Fruit fly (Drosophila melanogaster) whole organism, embryonic: ENCODE measurements around the gene Eip93F.

ENCODE experiments used
- Aef1 ChIP-seq: fragments of 200-800 bp; sonication (Bioruptor generic); IDR thresholded peaks from 3 replicates; pipeline ENCODE4 v1.3.6; 2022; ENCODE audit warnings: missing biosample characterization, missing genetic modification characterization
- CG11093 ChIP-seq: fragments of 200-800 bp; sonication (Bioruptor generic); IDR thresholded peaks from 3 replicates; pipeline ENCODE4 v1.3.6; 2022; ENCODE audit warnings: missing biosample characterization, missing genetic modification characterization
- CG11504 ChIP-seq: fragments of 200-800 bp; sonication (Bioruptor generic); optimal IDR thresholded peaks from 3 replicates; lab custom pipeline; 2019; ENCODE audit warnings: missing biosample characterization, mild to moderate bottlenecking, missing genetic modification characterization, moderate library complexity
- CG12155 ChIP-seq: fragments of 200-800 bp; sonication (Bioruptor generic); optimal IDR thresholded peaks from 3 replicates; lab custom pipeline; 2016; ENCODE audit warnings: missing biosample characterization, missing genetic modification characterization
- CG12219 ChIP-seq: fragments of 200-800 bp; sonication (Bioruptor generic); optimal IDR thresholded peaks from 3 replicates; lab custom pipeline; 2018; ENCODE audit warnings: missing biosample characterization, mild to moderate bottlenecking, missing genetic modification characterization
- CG13296 ChIP-seq: fragments of 200-800 bp; sonication (Bioruptor generic); optimal IDR thresholded peaks from 3 replicates; lab custom pipeline; 2018; ENCODE audit warnings: missing biosample characterization, mild to moderate bottlenecking, missing genetic modification characterization
- CG14667 ChIP-seq: fragments of 200-800 bp; sonication (Bioruptor generic); IDR thresholded peaks from 2 replicates; pipeline ENCODE4 v1.3.6; 2022; ENCODE audit warnings: missing biosample characterization, missing genetic modification characterization
- CG15269 ChIP-seq: fragments of 200-800 bp; sonication (Bioruptor generic); optimal IDR thresholded peaks from 2 replicates; lab custom pipeline; 2018; ENCODE audit warnings: missing biosample characterization, mild to moderate bottlenecking, missing genetic modification characterization, moderate library complexity
- CG17328 ChIP-seq: fragments of 200-800 bp; sonication (Bioruptor generic); IDR thresholded peaks from 2 replicates; pipeline ENCODE4 v1.3.6; 2022; ENCODE audit warnings: missing biosample characterization, missing genetic modification characterization
- CG17385 ChIP-seq: fragments of 200-800 bp; sonication (Bioruptor generic); optimal IDR thresholded peaks from 3 replicates; lab custom pipeline; 2018; ENCODE audit warnings: missing biosample characterization, mild to moderate bottlenecking, missing genetic modification characterization
- CG17568 ChIP-seq: fragments of 200-800 bp; sonication (Bioruptor generic); optimal IDR thresholded peaks from 2 replicates; lab custom pipeline; 2018; ENCODE audit warnings: missing biosample characterization, mild to moderate bottlenecking, missing genetic modification characterization, moderate library complexity
- CG32767 ChIP-seq: fragments of 200-800 bp; sonication (Bioruptor generic); IDR thresholded peaks from 2 replicates; pipeline ENCODE4 v1.3.6; 2022; ENCODE audit warnings: missing biosample characterization, missing genetic modification characterization
- CG34224 ChIP-seq: fragments of 200-800 bp; sonication (Bioruptor generic); IDR thresholded peaks from 3 replicates; pipeline ENCODE4 v1.3.6; 2022; ENCODE audit warnings: missing biosample characterization, missing genetic modification characterization; ENCODE audit not compliant: partially characterized antibody
- CG3847 ChIP-seq: fragments of 200-800 bp; sonication (Bioruptor generic); IDR thresholded peaks from 2 replicates; pipeline ENCODE4 v1.3.6; 2022; ENCODE audit warnings: missing biosample characterization, missing genetic modification characterization
- CG4282 ChIP-seq: fragments of 200-800 bp; sonication (Bioruptor generic); optimal IDR thresholded peaks from 2 replicates; lab custom pipeline; 2016; ENCODE audit warnings: missing biosample characterization, missing genetic modification characterization
- CG4360 ChIP-seq: fragments of 200-800 bp; sonication (Bioruptor generic); IDR thresholded peaks from 2 replicates; pipeline ENCODE4 v1.3.6; 2022; ENCODE audit warnings: missing biosample characterization, missing genetic modification characterization
- CG7357 ChIP-seq: fragments of 200-800 bp; sonication (Bioruptor generic); IDR thresholded peaks from 3 replicates; pipeline ENCODE4 v1.3.6; 2022; ENCODE audit warnings: missing biosample characterization, missing genetic modification characterization
- CG7928 ChIP-seq: fragments of 200-800 bp; sonication (Bioruptor generic); optimal IDR thresholded peaks from 2 replicates; lab custom pipeline; 2017; ENCODE audit warnings: missing biosample characterization, mild to moderate bottlenecking, missing genetic modification characterization
- CG7963 ChIP-seq: fragments of 200-800 bp; sonication (Bioruptor generic); IDR thresholded peaks from 3 replicates; pipeline ENCODE4 v1.3.6; 2022; ENCODE audit warnings: missing biosample characterization, missing genetic modification characterization; ENCODE audit not compliant: partially characterized antibody
- CG8765 ChIP-seq: fragments of 200-800 bp; sonication (Bioruptor generic); IDR thresholded peaks from 2 replicates; pipeline ENCODE4 v1.3.6; 2022; ENCODE audit warnings: missing biosample characterization, missing genetic modification characterization
- CG8924 ChIP-seq: fragments of 200-800 bp; optimal IDR thresholded peaks from 3 replicates; lab custom pipeline; 2019; ENCODE audit warnings: missing biosample characterization, mild to moderate bottlenecking, missing genetic modification characterization, moderate library complexity
- H2.0 ChIP-seq: fragments of 200-800 bp; sonication (Bioruptor generic); IDR thresholded peaks from 2 replicates; pipeline ENCODE4 v1.3.6; 2022; ENCODE audit warnings: missing biosample characterization, missing genetic modification characterization
- Hsf ChIP-seq: fragments of 200-800 bp; sonication (Bioruptor generic); optimal IDR thresholded peaks from 3 replicates; lab custom pipeline; 2016; ENCODE audit warnings: missing biosample characterization, missing genetic modification characterization
- MBD-R2 ChIP-seq: fragments of 200-800 bp; sonication (Bioruptor generic); IDR thresholded peaks from 2 replicates; pipeline ENCODE4 v1.3.6; 2022; ENCODE audit warnings: missing biosample characterization, missing genetic modification characterization
- MTF-1 ChIP-seq: fragments of 200-800 bp; sonication (Bioruptor generic); optimal IDR thresholded peaks from 2 replicates; lab custom pipeline; 2018; ENCODE audit warnings: missing biosample characterization, mild to moderate bottlenecking, missing genetic modification characterization, borderline replicate concordance
- Med ChIP-seq: fragments of 200-800 bp; sonication (Bioruptor generic); peaks from one replicate; lab custom pipeline; 2016; ENCODE audit warnings: missing biosample characterization, missing genetic modification characterization, mild to moderate bottlenecking, inconsistent platforms, moderate library complexity
- Meics ChIP-seq: fragments of 200-800 bp; sonication (Bioruptor generic); optimal IDR thresholded peaks from 2 replicates; lab custom pipeline; 2017; ENCODE audit warnings: missing biosample characterization, mild to moderate bottlenecking, missing genetic modification characterization
- NFAT ChIP-seq: fragments of 200-800 bp; sonication (Bioruptor generic); IDR thresholded peaks from 2 replicates; pipeline ENCODE4 v1.3.6; 2022; ENCODE audit warnings: missing biosample characterization, missing genetic modification characterization
- Oaz ChIP-seq: fragments of 200-800 bp; sonication (Bioruptor generic); IDR thresholded peaks from 2 replicates; pipeline ENCODE4 v1.3.6; 2022; ENCODE audit warnings: missing biosample characterization, missing genetic modification characterization
- Optix ChIP-seq: fragments of 200-800 bp; sonication (Bioruptor generic); IDR thresholded peaks from 3 replicates; pipeline ENCODE4 v1.3.6; 2022; ENCODE audit warnings: missing biosample characterization, missing genetic modification characterization
- Pdp1 ChIP-seq, 2 experiments: fragments of 200-800 bp; sonication (Bioruptor generic); optimal IDR thresholded peaks; 3 replicates each; lab custom pipeline; 2016; ENCODE audit warnings: missing biosample characterization in 2 of 2, missing genetic modification characterization in 2 of 2, mild to moderate bottlenecking in 1 of 2, moderate library complexity in 1 of 2
- ac ChIP-seq: fragments of 200-800 bp; sonication (Bioruptor generic); optimal IDR thresholded peaks from 3 replicates; lab custom pipeline; 2017; ENCODE audit warnings: missing biosample characterization, mild to moderate bottlenecking, missing genetic modification characterization
- cas ChIP-seq: fragments of 200-800 bp; sonication (Bioruptor generic); IDR thresholded peaks from 2 replicates; pipeline ENCODE4 v1.3.6; 2022; ENCODE audit warnings: missing biosample characterization, missing genetic modification characterization
- ci ChIP-seq: fragments of 200-800 bp; sonication (Bioruptor generic); IDR thresholded peaks from 3 replicates; pipeline ENCODE4 v1.3.6; 2022; ENCODE audit warnings: missing biosample characterization, missing genetic modification characterization
- croc ChIP-seq: fragments of 200-800 bp; sonication (Bioruptor generic); conservative IDR thresholded peaks from 3 replicates; pipeline ENCODE4 v1.3.6; 2022; ENCODE audit warnings: missing biosample characterization, missing genetic modification characterization
- cwo ChIP-seq: fragments of 200-800 bp; sonication (Bioruptor generic); optimal IDR thresholded peaks from 3 replicates; lab custom pipeline; 2017; ENCODE audit warnings: missing biosample characterization, missing genetic modification characterization, mild to moderate bottlenecking, moderate library complexity, missing genetic modification reagents
- danr ChIP-seq: fragments of 200-800 bp; sonication (Bioruptor generic); IDR thresholded peaks from 2 replicates; pipeline ENCODE4 v1.3.6; 2022; ENCODE audit warnings: missing biosample characterization, missing genetic modification characterization
- dysf ChIP-seq: fragments of 200-800 bp; sonication (Bioruptor generic); IDR thresholded peaks from 3 replicates; pipeline ENCODE4 v1.3.6; 2022; ENCODE audit warnings: missing biosample characterization, missing genetic modification characterization
- emc ChIP-seq: fragments of 200-800 bp; sonication (Bioruptor generic); optimal IDR thresholded peaks from 2 replicates; lab custom pipeline; 2016; ENCODE audit warnings: missing biosample characterization, missing genetic modification characterization
- ind ChIP-seq: fragments of 200-800 bp; sonication (Bioruptor generic); optimal IDR thresholded peaks from 3 replicates; lab custom pipeline; 2016; ENCODE audit warnings: missing biosample characterization, missing genetic modification characterization
- inv ChIP-seq: fragments of 200-800 bp; sonication (Bioruptor generic); IDR thresholded peaks from 2 replicates; pipeline ENCODE4 v1.3.6; 2022; ENCODE audit warnings: missing biosample characterization, missing genetic modification characterization; ENCODE audit not compliant: partially characterized antibody
- kah ChIP-seq: fragments of 200-800 bp; sonication (Bioruptor generic); optimal IDR thresholded peaks from 2 replicates; lab custom pipeline; 2018; ENCODE audit warnings: missing biosample characterization, mild to moderate bottlenecking, missing genetic modification characterization
- ken ChIP-seq: fragments of 200-800 bp; sonication (Bioruptor generic); IDR thresholded peaks from 3 replicates; pipeline ENCODE4 v1.3.6; 2022; ENCODE audit warnings: missing biosample characterization, missing genetic modification characterization
- lov ChIP-seq, 2 experiments: fragments of 200-800 bp in 1 of 2; fragments of >200 bp in 1 of 2; sonication (Bioruptor generic) in 1 of 2; IDR thresholded peaks in 1 of 2; optimal IDR thresholded peaks in 1 of 2; 2 replicates in 1 of 2; 3 replicates in 1 of 2; pipeline versions ENCODE4 v1.3.6 to Lab custom; 2017 to 2022; ENCODE audit warnings: missing biosample characterization in 1 of 2, missing genetic modification characterization in 1 of 2
- nom ChIP-seq: fragments of 200-800 bp; sonication (Bioruptor generic); optimal IDR thresholded peaks from 2 replicates; lab custom pipeline; 2017; ENCODE audit warnings: missing biosample characterization, missing genetic modification characterization, mild to moderate bottlenecking, moderate library complexity, missing genetic modification reagents
- onecut ChIP-seq: fragments of 200-800 bp; sonication (Bioruptor generic); IDR thresholded peaks from 2 replicates; pipeline ENCODE4 v1.3.6; 2022; ENCODE audit warnings: missing biosample characterization, missing genetic modification characterization
- otp ChIP-seq: fragments of 200-800 bp; sonication (Bioruptor generic); IDR thresholded peaks from 3 replicates; pipeline ENCODE4, ENCODE4 v1.3.6; 2022; ENCODE audit warnings: missing biosample characterization, missing genetic modification characterization
- rib ChIP-seq: fragments of 200-800 bp; sonication (Bioruptor generic); IDR thresholded peaks from 2 replicates; pipeline ENCODE4 v1.3.6; 2022; ENCODE audit warnings: missing biosample characterization, missing genetic modification characterization
- seq ChIP-seq: fragments of 200-800 bp; sonication (Bioruptor generic); IDR thresholded peaks from 2 replicates; pipeline ENCODE4 v1.3.6; 2022; ENCODE audit warnings: missing biosample characterization, missing genetic modification characterization
- sisA ChIP-seq: fragments of 200-800 bp; sonication (Bioruptor generic); IDR thresholded peaks from 2 replicates; pipeline ENCODE4 v1.3.6; 2022; ENCODE audit warnings: missing biosample characterization, missing genetic modification characterization
- toy ChIP-seq: fragments of 200-800 bp; sonication (Bioruptor generic); IDR thresholded peaks from 2 replicates; pipeline ENCODE4 v1.3.6; 2022; ENCODE audit warnings: missing biosample characterization, missing genetic modification characterization
- ttk ChIP-seq: fragments of 200-800 bp; sonication (Bioruptor generic); IDR thresholded peaks from 2 replicates; pipeline ENCODE4 v2.1.2; 2022; ENCODE audit warnings: missing biosample characterization, missing genetic modification characterization

Eip93F gene

DNA sequence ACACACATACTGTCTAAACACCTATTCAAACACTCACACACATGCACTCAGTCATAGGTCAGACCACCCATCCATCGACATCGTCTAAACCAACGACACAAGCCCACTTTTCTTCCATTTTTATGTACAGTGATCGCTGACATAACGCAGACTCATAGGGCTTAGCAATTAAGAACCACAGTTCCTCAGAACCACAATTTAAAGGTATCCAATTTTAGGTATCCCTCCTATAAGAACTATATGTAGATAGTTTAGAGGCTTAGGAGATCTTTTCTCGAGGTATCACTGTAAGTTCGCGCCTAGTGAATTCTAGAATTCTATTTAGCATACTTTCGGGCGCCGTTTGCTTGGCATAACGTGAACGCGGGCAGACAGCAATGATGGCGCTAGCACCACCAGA, 44.0 kb downstream of the Eip93F start (continued):
- TF ChIP-seq lov (optimal IDR thresholded peaks at IDR 0.05; lab: Kevin White, UChicago) (no peak), lov (GFP tag; IDR thresholded peaks at IDR 0.05; lab: Robert Waterston, UW) (0 out of 3 replicates have a peak, but pooled peaks have one; percentile 38), ind (GFP tag; lab: Kevin White, UChicago) (peak; percentile 50), CG17328 (GFP tag; lab: Robert Waterston, UW) (peak; percentile 64), CG17385 (peak; percentile 23), H2.0 (GFP tag; lab: Robert Waterston, UW) (peak; percentile 57; the same call in 1 of the 2 replicates), CG7928 (GFP tag; lab: Kevin White, UChicago) (no peak), ac (no peak), onecut (peak; percentile 30; the same call in 1 of the 2 replicates), ken (peak; percentile 43; the same call in 1 of the 3 replicates), CG7357 (peak; percentile 34; the same call in 1 of the 3 replicates), CG12219 (peak; percentile 5), Aef1 (GFP tag; lab: Robert Waterston, UW) (peak; percentile 67), Hsf (GFP tag; lab: Kevin White, UChicago) (peak; percentile 51), CG11093 (GFP tag; lab: Robert Waterston, UW) (peak; percentile 57; the same call in 1 of the 3 replicates), CG15269 (tag; lab: Kevin White, UChicago) (no peak), otp (GFP tag; lab: Robert Waterston, UW) (no peak), sisA (peak; percentile 21; the same call in 1 of the 2 replicates), Optix (peak; percentile 40; the same call in 1 of the 3 replicates), CG11504 (tag; lab: Kevin White, UChicago) (peak; percentile 53), CG14667 (GFP tag; lab: Robert Waterston, UW) (peak; percentile 36; the same call in 1 of the 2 replicates), cwo (GFP tag; lab: Kevin White, UChicago) (no peak), CG4282 (no peak), danr (GFP tag; lab: Robert Waterston, UW) (peak; percentile 32; the same call in 1 of the 2 replicates), Pdp1 (GFP tag; optimal IDR thresholded peaks at IDR 0.05; lab: Kevin White, UChicago) (no peak), CG13296 (GFP tag; lab: Kevin White, UChicago) (no peak), MBD-R2 (GFP tag; lab: Robert Waterston, UW) (peak; percentile 20; the same call in 1 of the 2 replicates), Med (GFP tag; lab: Kevin White, UChicago) (no peak), CG8765 (GFP tag; lab: Robert Waterston, UW) (0 out of 2 replicates have a peak, but pooled peaks have one; percentile 27), ttk (GFP tag; lab: Robert Waterston, UW) (peak; percentile 59; the same call in 1 of the 2 replicates), CG34224 (no peak), croc (GFP tag; lab: Robert Waterston, UW) (peak; percentile 28; the same call in 1 of the 3 replicates), CG32767 (no peak), NFAT (GFP tag; lab: Robert Waterston, UW) (peak; percentile 61; the same call in 1 of the 2 replicates), seq (GFP tag; lab: Robert Waterston, UW) (no peak), Meics (GFP tag; lab: Kevin White, UChicago) (peak; percentile 3), ci (GFP tag; lab: Robert Waterston, UW) (peak; percentile 81; the same call in 2 of the 3 replicates)

DNA sequence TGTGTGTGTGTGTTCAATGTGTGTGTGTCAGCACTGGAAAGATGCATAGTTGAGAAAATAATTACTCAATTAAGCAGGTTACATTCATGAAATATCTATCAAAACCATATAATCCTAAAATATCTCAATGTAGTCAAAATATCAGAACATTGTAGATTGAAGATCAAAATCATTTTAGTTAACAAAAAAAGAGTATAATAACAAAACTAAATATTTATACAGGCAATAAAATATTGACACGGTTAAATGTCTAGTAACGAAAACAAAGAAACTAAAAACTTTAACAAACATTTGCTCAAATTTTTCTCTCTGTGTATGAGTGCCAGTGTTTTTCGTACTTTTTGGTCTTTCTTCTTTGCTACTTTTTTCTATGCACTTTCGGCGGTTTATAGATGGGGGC, 50.0 kb downstream of the Eip93F start:
- TF ChIP-seq CG12155 (GFP tag; lab: Kevin White, UChicago) (no peak), nom (no peak), toy (GFP tag; lab: Robert Waterston, UW) (no peak), CG7963 (GFP tag; lab: Robert Waterston, UW) (no peak), emc (no peak), CG17568 (GFP tag; lab: Kevin White, UChicago) (no peak), dysf (no peak), cas (GFP tag; lab: Robert Waterston, UW) (no peak), MTF-1 (no peak), kah (GFP tag; lab: Kevin White, UChicago) (no peak), Oaz (no peak), CG3847 (no peak), rib (GFP tag; lab: Robert Waterston, UW) (no peak), CG4360 (GFP tag; lab: Robert Waterston, UW) (no peak), CG8924 (tag; lab: Kevin White, UChicago) (no peak), inv (no peak)
